Fruit fly (Drosophila melanogaster): Measurements from ENCODE around the gene CG32755.
A peak's percentile ranks its signal among the peaks of the same experiment; 100 is the strongest.

CG32755 gene

dm6 chrX:5980883-5981282, 30.8 kb downstream of the CG32755 start (continued):
- TF ChIP-seq Dbx (GFP tag; IDR thresholded peaks at IDR 0.05) (peak; percentile 89), YL-1 (GFP tag; optimal IDR thresholded peaks at IDR 0.05) (no peak), CG12299 (tag; optimal IDR thresholded peaks at IDR 0.05) (peak; percentile 50), CG10366 (GFP tag; IDR thresholded peaks at IDR 0.05) (peak; percentile 82), Lhr (GFP tag; optimal IDR thresholded peaks at IDR 0.05) (no peak), dm (GFP tag; optimal IDR thresholded peaks at IDR 0.05) (peak; percentile 34), CG9215 (GFP tag; IDR thresholded peaks at IDR 0.05) (peak; percentile 74), NC2β (GFP tag; optimal IDR thresholded peaks at IDR 0.05) (no peak), zfh1 (GFP tag; IDR thresholded peaks at IDR 0.05) (peak; percentile 81), NC2α (GFP tag; optimal IDR thresholded peaks at IDR 0.05) (no peak), CG4730 (GFP tag; IDR thresholded peaks at IDR 0.05) (peak; percentile 77), CG4617 (GFP tag; optimal IDR thresholded peaks at IDR 0.05; ENCODE audit: borderline replicate concordance) (peak; percentile 23), br (optimal IDR thresholded peaks at IDR 0.05) (no peak), Dad (GFP tag; optimal IDR thresholded peaks at IDR 0.05) (peak; percentile 41), wor (GFP tag; IDR thresholded peaks at IDR 0.05) (0 out of 2 replicates have a peak, but pooled peaks have one; percentile 30), h (optimal IDR thresholded peaks at IDR 0.05) (no peak), grn (GFP tag; optimal IDR thresholded peaks at IDR 0.05) (peak; percentile 5), CG10543 (GFP tag; optimal IDR thresholded peaks at IDR 0.05) (peak; percentile 26), az2 (GFP tag; optimal IDR thresholded peaks at IDR 0.05) (peak; percentile 45), insv (GFP tag; optimal IDR thresholded peaks at IDR 0.05) (no peak), CG1792 (GFP tag; optimal IDR thresholded peaks at IDR 0.05) (no peak), Eip74EF (GFP tag; optimal IDR thresholded peaks at IDR 0.05) (peak in 1 of 2 experiments; percentile 54), dmrt11E (tag; optimal IDR thresholded peaks at IDR 0.05) (peak; percentile 5), schlank (tag; optimal IDR thresholded peaks at IDR 0.05) (peak; percentile 71), aop (GFP tag; IDR thresholded peaks at IDR 0.05) (no peak), Mrtf (GFP tag; IDR thresholded peaks at IDR 0.05) (peak; percentile 83), chinmo (GFP tag; IDR thresholded peaks at IDR 0.05; ENCODE audit: partially characterized antibody) (no peak), bbx (GFP tag; IDR thresholded peaks at IDR 0.05; ENCODE audit: partially characterized antibody) (no peak), CG4854 (GFP tag; optimal IDR thresholded peaks at IDR 0.05) (peak; percentile 47), ci (GFP tag; IDR thresholded peaks at IDR 0.05) (peak; percentile 88), kah (GFP tag; optimal IDR thresholded peaks at IDR 0.05) (peak; percentile 10), scrt (GFP tag; optimal IDR thresholded peaks at IDR 0.05) (peak; percentile 67), ssp (GFP tag; IDR thresholded peaks at IDR 0.05) (peak; percentile 57), CG3163 (GFP tag; optimal IDR thresholded peaks at IDR 0.05) (no peak), seq (GFP tag; IDR thresholded peaks at IDR 0.05) (peak; percentile 84), CG15073 (GFP tag; optimal IDR thresholded peaks at IDR 0.05) (no peak), ham (GFP tag; IDR thresholded peaks at IDR 0.05) (no peak), CG8388 (GFP tag; optimal IDR thresholded peaks at IDR 0.05) (peak; percentile 45), CG17829 (tag; optimal IDR thresholded peaks at IDR 0.05) (peak; percentile 52), CG32532 (GFP tag; IDR thresholded peaks at IDR 0.05) (peak; percentile 91), Rx (GFP tag; IDR thresholded peaks at IDR 0.05) (peak; percentile 60), CG18619 (GFP tag; optimal IDR thresholded peaks at IDR 0.05) (peak; percentile 64), Stat92E (GFP tag; optimal IDR thresholded peaks at IDR 0.05) (no peak), gro (GFP tag; optimal IDR thresholded peaks at IDR 0.05) (peak; percentile 64), Atf-2 (GFP tag; optimal IDR thresholded peaks at IDR 0.05) (peak; percentile 14), chm (GFP tag; IDR thresholded peaks at IDR 0.05) (peak; percentile 72; the same call in 1 of the 2 replicates), CG6854 (GFP tag; optimal IDR thresholded peaks at IDR 0.05) (peak; percentile 77), Hr51 (GFP tag; optimal IDR thresholded peaks at IDR 0.05) (peak; percentile 6 to 79), lola (GFP tag; optimal IDR thresholded peaks at IDR 0.05) (no peak), ftz-f1 (GFP tag; optimal IDR thresholded peaks at IDR 0.05) (no peak), CG2678 (tag; optimal IDR thresholded peaks at IDR 0.05) (peak; percentile 88)

Data from whole organism, embryonic.